Fruit fly (Drosophila melanogaster) whole organism, embryonic: ENCODE results near the gene Tlk.

ENCODE experiments used
- Abd-B ChIP-seq: fragments of 200-800 bp; sonication (Bioruptor generic); optimal IDR thresholded peaks from 2 replicates; lab custom pipeline; 2018; ENCODE audit warnings: missing biosample characterization, mild to moderate bottlenecking, missing genetic modification characterization, moderate library complexity
- Atf-2 ChIP-seq: fragments of 200-800 bp; sonication (Bioruptor generic); optimal IDR thresholded peaks from 2 replicates; lab custom pipeline; 2016; ENCODE audit warnings: missing biosample characterization, missing genetic modification characterization
- Awh ChIP-seq: fragments of 200-800 bp; sonication (Bioruptor generic); IDR thresholded peaks from 2 replicates; pipeline ENCODE4, ENCODE4 v1.3.6; 2022; ENCODE audit warnings: missing biosample characterization, missing genetic modification characterization
- B-H1 ChIP-seq: fragments of 200-800 bp; sonication (Bioruptor generic); IDR thresholded peaks from 3 replicates; pipeline ENCODE4 v1.3.6; 2022; ENCODE audit warnings: missing biosample characterization, missing genetic modification characterization
- CG12104 ChIP-seq: fragments of 200-800 bp; sonication (Bioruptor generic); optimal IDR thresholded peaks from 3 replicates; lab custom pipeline; 2016; ENCODE audit warnings: missing biosample characterization, missing genetic modification characterization
- CG12299 ChIP-seq: fragments of 200-800 bp; sonication (Bioruptor generic); optimal IDR thresholded peaks from 2 replicates; lab custom pipeline; 2018; ENCODE audit warnings: missing biosample characterization, mild to moderate bottlenecking, missing genetic modification characterization
- CG12769 ChIP-seq: fragments of 200-800 bp; sonication (Bioruptor generic); optimal IDR thresholded peaks from 2 replicates; lab custom pipeline; 2019; ENCODE audit warnings: missing biosample characterization, mild to moderate bottlenecking, missing genetic modification characterization, moderate library complexity
- CG14965 ChIP-seq: fragments of 200-800 bp; sonication (Bioruptor generic); optimal IDR thresholded peaks from 2 replicates; lab custom pipeline; 2016; ENCODE audit warnings: missing biosample characterization, missing genetic modification characterization, borderline replicate concordance
- CG17829 ChIP-seq: fragments of 200-800 bp; optimal IDR thresholded peaks from 2 replicates; lab custom pipeline; 2019; ENCODE audit warnings: missing biosample characterization, mild to moderate bottlenecking, missing genetic modification characterization, moderate library complexity
- CG2875 ChIP-seq: fragments of 200-800 bp; sonication (Bioruptor generic); optimal IDR thresholded peaks from 2 replicates; lab custom pipeline; 2017; ENCODE audit warnings: missing biosample characterization, mild to moderate bottlenecking, missing genetic modification characterization, missing genetic modification reagents
- CG31388 ChIP-seq: fragments of 200-800 bp; sonication (Bioruptor generic); optimal IDR thresholded peaks from 2 replicates; lab custom pipeline; 2016; ENCODE audit warnings: missing biosample characterization, missing genetic modification characterization
- CG31441 ChIP-seq: fragments of 200-800 bp; sonication (Bioruptor generic); IDR thresholded peaks from 2 replicates; pipeline ENCODE4 v1.3.6; 2022; ENCODE audit warnings: missing biosample characterization, missing genetic modification characterization
- CG33557 ChIP-seq: fragments of 200-800 bp; sonication (Bioruptor generic); optimal IDR thresholded peaks from 2 replicates; lab custom pipeline; 2019; ENCODE audit warnings: missing biosample characterization, mild to moderate bottlenecking, missing genetic modification characterization, moderate library complexity
- CG34224 ChIP-seq: fragments of 200-800 bp; sonication (Bioruptor generic); IDR thresholded peaks from 3 replicates; pipeline ENCODE4 v1.3.6; 2022; ENCODE audit warnings: missing biosample characterization, missing genetic modification characterization; ENCODE audit not compliant: partially characterized antibody
- CG43689 ChIP-seq: fragments of 200-800 bp; sonication (Bioruptor generic); IDR thresholded peaks from 2 replicates; pipeline ENCODE4 v1.3.6; 2022; ENCODE audit warnings: missing biosample characterization, missing genetic modification characterization
- CG6689 ChIP-seq: fragments of 200-800 bp; sonication (Bioruptor generic); IDR thresholded peaks from 2 replicates; pipeline ENCODE4 v1.3.6; 2022; ENCODE audit warnings: missing biosample characterization, missing genetic modification characterization
- CG6813 ChIP-seq: fragments of 200-800 bp; sonication (Bioruptor generic); optimal IDR thresholded peaks from 2 replicates; lab custom pipeline; 2017; ENCODE audit warnings: missing biosample characterization, missing genetic modification characterization, mild to moderate bottlenecking, moderate library complexity, missing genetic modification reagents
- CG7357 ChIP-seq: fragments of 200-800 bp; sonication (Bioruptor generic); IDR thresholded peaks from 3 replicates; pipeline ENCODE4 v1.3.6; 2022; ENCODE audit warnings: missing biosample characterization, missing genetic modification characterization
- Fer3 ChIP-seq: fragments of 200-800 bp; sonication (Bioruptor generic); optimal IDR thresholded peaks from 2 replicates; lab custom pipeline; 2018; ENCODE audit warnings: missing biosample characterization, mild to moderate bottlenecking, missing genetic modification characterization, moderate library complexity
- Lpt ChIP-seq: fragments of >200 bp; optimal IDR thresholded peaks from 2 replicates; lab custom pipeline; 2018; ENCODE audit warnings: missing biosample characterization, missing genetic modification characterization
- NC2α ChIP-seq: fragments of 200-800 bp; sonication (Bioruptor generic); optimal IDR thresholded peaks from 2 replicates; lab custom pipeline; 2016; ENCODE audit warnings: missing biosample characterization, missing genetic modification characterization
- Opbp ChIP-seq: fragments of 200-800 bp; sonication (Bioruptor generic); IDR thresholded peaks from 3 replicates; pipeline ENCODE4 v1.3.6; 2022; ENCODE audit warnings: missing biosample characterization, missing genetic modification characterization; ENCODE audit not compliant: partially characterized antibody
- Spps ChIP-seq: fragments of 200-800 bp; sonication (Bioruptor generic); optimal IDR thresholded peaks from 2 replicates; lab custom pipeline; 2018; ENCODE audit warnings: missing biosample characterization, mild to moderate bottlenecking, missing genetic modification characterization
- Ssrp ChIP-seq: fragments of 200-800 bp; sonication (Bioruptor generic); optimal IDR thresholded peaks from 2 replicates; lab custom pipeline; 2018; ENCODE audit warnings: missing biosample characterization, mild to moderate bottlenecking, missing genetic modification characterization, moderate library complexity
- bbx ChIP-seq: fragments of 200-800 bp; sonication (Bioruptor generic); IDR thresholded peaks from 2 replicates; pipeline ENCODE4 v1.3.6; 2022; ENCODE audit warnings: missing biosample characterization, missing genetic modification characterization; ENCODE audit not compliant: partially characterized antibody
- bigmax ChIP-seq: fragments of 200-800 bp; sonication (Bioruptor generic); optimal IDR thresholded peaks from 2 replicates; lab custom pipeline; 2018; ENCODE audit warnings: missing biosample characterization, mild to moderate bottlenecking, missing genetic modification characterization
- bowl ChIP-seq: fragments of 200-800 bp; sonication (Bioruptor generic); IDR thresholded peaks from 2 replicates; pipeline ENCODE4 v1.3.6; 2022; ENCODE audit warnings: missing biosample characterization, missing genetic modification characterization
- cad ChIP-seq: fragments of >200 bp; optimal IDR thresholded peaks from 2 replicates; lab custom pipeline; 2017; ENCODE audit warnings: missing biosample characterization, missing genetic modification characterization
- chinmo ChIP-seq: fragments of 200-800 bp; sonication (Bioruptor generic); IDR thresholded peaks from 4 replicates; pipeline ENCODE4 v1.3.6; 2022; ENCODE audit warnings: missing biosample characterization, missing genetic modification characterization; ENCODE audit not compliant: partially characterized antibody
- dimm ChIP-seq: fragments of 200-800 bp; sonication (Bioruptor generic); IDR thresholded peaks from 2 replicates; pipeline ENCODE4 v1.3.6; 2022; ENCODE audit warnings: missing biosample characterization, missing genetic modification characterization
- dmrt11E ChIP-seq: fragments of 200-800 bp; sonication (Bioruptor generic); optimal IDR thresholded peaks from 3 replicates; lab custom pipeline; 2018; ENCODE audit warnings: missing biosample characterization, mild to moderate bottlenecking, missing genetic modification characterization, moderate library complexity
- dpn ChIP-seq, 2 experiments: fragments of 200-800 bp; sonication (Bioruptor generic); optimal IDR thresholded peaks; 3 replicates each; lab custom pipeline; 2016; ENCODE audit warnings: missing biosample characterization in 2 of 2, missing genetic modification characterization in 2 of 2
- fru ChIP-seq: fragments of >200 bp; optimal IDR thresholded peaks from 2 replicates; lab custom pipeline; 2017
- gfzf ChIP-seq: fragments of 200-800 bp; sonication (Bioruptor generic); optimal IDR thresholded peaks from 2 replicates; lab custom pipeline; 2016; ENCODE audit warnings: missing biosample characterization, mild to moderate bottlenecking, missing genetic modification characterization, moderate library complexity
- jigr1 ChIP-seq: fragments of 200-800 bp; sonication (Bioruptor generic); IDR thresholded peaks from 3 replicates; pipeline ENCODE4 v1.3.6; 2022; ENCODE audit warnings: missing biosample characterization, missing genetic modification characterization
- lilli ChIP-seq: fragments of 200-800 bp; sonication (Bioruptor generic); optimal IDR thresholded peaks from 3 replicates; lab custom pipeline; 2016; ENCODE audit warnings: missing biosample characterization, missing genetic modification characterization
- mirr ChIP-seq: fragments of 200-800 bp; sonication (Bioruptor generic); optimal IDR thresholded peaks from 3 replicates; lab custom pipeline; 2018; ENCODE audit warnings: missing biosample characterization, mild to moderate bottlenecking, missing genetic modification characterization
- nau ChIP-seq: fragments of 200-800 bp; sonication (Bioruptor generic); optimal IDR thresholded peaks from 3 replicates; lab custom pipeline; 2017; ENCODE audit warnings: missing biosample characterization, mild to moderate bottlenecking, missing genetic modification characterization, missing genetic modification reagents
- oc ChIP-seq: fragments of 200-800 bp; sonication (Bioruptor generic); optimal IDR thresholded peaks from 2 replicates; lab custom pipeline; 2018; ENCODE audit warnings: missing biosample characterization, mild to moderate bottlenecking, missing genetic modification characterization, moderate library complexity
- org-1 ChIP-seq: fragments of 200-800 bp; sonication (Bioruptor generic); optimal IDR thresholded peaks from 2 replicates; lab custom pipeline; 2017; ENCODE audit warnings: missing biosample characterization, missing genetic modification characterization
- peb ChIP-seq: fragments of 200-800 bp; sonication (Bioruptor generic); IDR thresholded peaks from 2 replicates; pipeline ENCODE4 v1.3.6; 2022; ENCODE audit warnings: missing biosample characterization, missing genetic modification characterization
- pita ChIP-seq: fragments of 200-800 bp; sonication (Bioruptor generic); optimal IDR thresholded peaks from 2 replicates; lab custom pipeline; 2017; ENCODE audit warnings: missing biosample characterization, mild to moderate bottlenecking, missing genetic modification characterization
- slou ChIP-seq: fragments of 200-800 bp; sonication (Bioruptor generic); optimal IDR thresholded peaks from 3 replicates; lab custom pipeline; 2016; ENCODE audit warnings: missing biosample characterization, missing genetic modification characterization
- slp2 ChIP-seq: fragments of 200-800 bp; sonication (Bioruptor generic); optimal IDR thresholded peaks from 2 replicates; lab custom pipeline; 2016; ENCODE audit warnings: missing biosample characterization, missing genetic modification characterization
- tin ChIP-seq: fragments of 200-800 bp; sonication (Bioruptor generic); optimal IDR thresholded peaks from 3 replicates; lab custom pipeline; 2016; ENCODE audit warnings: missing biosample characterization, missing genetic modification characterization
- tx ChIP-seq: fragments of 200-800 bp; sonication (Bioruptor generic); optimal IDR thresholded peaks from 2 replicates; lab custom pipeline; 2016; ENCODE audit warnings: missing biosample characterization, missing genetic modification characterization
- vfl ChIP-seq: fragments of 200-800 bp; sonication (Bioruptor generic); optimal IDR thresholded peaks from 2 replicates; lab custom pipeline; 2016; ENCODE audit warnings: missing biosample characterization, missing genetic modification characterization
- vvl ChIP-seq: fragments of 200-800 bp; sonication (Bioruptor generic); IDR thresholded peaks from 2 replicates; pipeline ENCODE4 v1.3.6; 2022; ENCODE audit warnings: missing biosample characterization, missing genetic modification characterization

The Tlk gene

DNA sequence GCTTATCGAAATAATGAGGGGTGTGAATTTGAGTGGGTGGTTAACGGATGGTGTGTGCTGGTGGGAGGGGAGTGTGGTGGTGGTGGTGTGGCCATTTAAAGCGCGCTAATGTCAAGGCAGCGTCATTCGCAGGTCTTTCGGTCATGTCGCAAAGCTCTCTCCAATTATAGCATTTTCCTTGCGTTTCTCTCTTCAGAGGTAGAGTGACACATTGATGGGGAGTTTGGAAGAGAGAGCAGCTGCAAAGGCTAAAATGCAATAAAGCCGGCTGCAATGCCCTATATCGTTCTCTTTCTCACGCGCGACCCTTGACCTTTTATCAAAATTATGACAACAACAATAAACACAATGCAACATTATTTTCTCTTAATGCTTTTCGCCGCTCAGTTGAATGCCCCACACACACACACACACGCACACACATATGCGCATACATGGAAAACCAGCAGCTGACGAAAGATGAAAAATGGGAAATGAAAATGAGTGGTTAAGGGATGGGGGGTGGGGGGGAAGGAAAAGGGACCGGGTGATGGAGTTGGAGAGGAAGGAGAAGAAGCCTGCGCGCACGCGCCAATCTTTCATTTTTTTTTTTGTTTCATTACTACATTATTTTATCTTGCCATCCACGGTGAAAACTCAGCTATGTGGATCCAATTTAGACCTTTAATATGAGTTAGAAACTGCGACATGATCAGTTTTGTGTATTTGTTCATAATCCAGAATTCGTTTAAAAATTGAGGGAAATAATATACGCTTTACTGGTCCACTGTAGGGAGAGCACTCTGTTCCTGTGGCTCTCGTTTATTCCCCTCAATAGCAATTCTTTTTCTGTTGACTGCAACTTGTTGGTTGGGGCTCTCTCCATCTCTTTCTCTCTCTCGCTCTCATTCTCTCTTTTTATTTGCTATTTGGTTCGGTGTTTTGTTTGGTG, 27.9 kb upstream of the Tlk start (continued):
- TF ChIP-seq pita (GFP tag; lab: Kevin White, UChicago) (no peak), Abd-B (GFP tag; lab: Kevin White, UChicago) (peak; percentile 56), CG6689 (GFP tag; lab: Robert Waterston, UW) (peak; percentile 84), Spps (tag; lab: Kevin White, UChicago) (peak; percentile 38), nau (GFP tag; lab: Kevin White, UChicago) (peak; percentile 73), vfl (peak; percentile 20), gfzf (GFP tag; lab: Kevin White, UChicago) (no peak), CG14965 (peak; percentile 39), CG12299 (tag; lab: Kevin White, UChicago) (peak; percentile 23), vvl (GFP tag; lab: Robert Waterston, UW) (peak; percentile 91), CG34224 (no peak), lilli (GFP tag; lab: Kevin White, UChicago) (peak; percentile 81), CG6813 (GFP tag; lab: Kevin White, UChicago) (peak; percentile 82), CG17829 (peak; percentile 76), NC2α (peak; percentile 33), org-1 (peak; percentile 82), Fer3 (tag; lab: Kevin White, UChicago) (peak; percentile 71), CG31441 (GFP tag; lab: Robert Waterston, UW) (peak; percentile 80), bigmax (GFP tag; lab: Kevin White, UChicago) (no peak), CG2875 (GFP tag; lab: Kevin White, UChicago) (peak; percentile 64), peb (peak; percentile 70; the same call in 1 of the 2 replicates), Ssrp (tag; lab: Kevin White, UChicago) (peak; percentile 70), bowl (GFP tag; lab: Robert Waterston, UW) (no peak), CG12769 (tag; lab: Kevin White, UChicago) (peak; percentile 84), Opbp (GFP tag; lab: Robert Waterston, UW) (no peak), cad (no peak), slou (GFP tag; lab: Kevin White, UChicago) (peak; percentile 29), Atf-2 (GFP tag; lab: Kevin White, UChicago) (peak; percentile 66), jigr1 (GFP tag; lab: Robert Waterston, UW) (0 out of 3 replicates have a peak, but pooled peaks have one; percentile 52), CG43689 (GFP tag; lab: Robert Waterston, UW) (no peak), bbx (no peak), oc (peak; percentile 68), Awh (GFP tag; lab: Robert Waterston, UW) (peak; percentile 61), CG31388 (GFP tag; lab: Kevin White, UChicago) (peak; percentile 11), Lpt (no peak), tx (GFP tag; lab: Kevin White, UChicago) (peak; percentile 57), tin (GFP tag; lab: Kevin White, UChicago) (peak; percentile 82), mirr (GFP tag; lab: Kevin White, UChicago) (peak; percentile 28), CG12104 (GFP tag; lab: Kevin White, UChicago) (peak; percentile 54), dimm (GFP tag; lab: Robert Waterston, UW) (peak; percentile 66; the same call in 1 of the 2 replicates), B-H1 (GFP tag; lab: Robert Waterston, UW) (peak; percentile 68), CG7357 (GFP tag; lab: Robert Waterston, UW) (peak; percentile 71; the same call in 2 of the 3 replicates), dpn (GFP tag; optimal IDR thresholded peaks at IDR 0.05; lab: Kevin White, UChicago) (peak; percentile 74 to 81), fru (no peak), chinmo (GFP tag; lab: Robert Waterston, UW) (0 out of 4 replicates have a peak, but pooled peaks have one; percentile 9), dmrt11E (peak; percentile 88), CG33557 (peak; percentile 71), slp2 (GFP tag; lab: Kevin White, UChicago) (peak; percentile 55)
